Worm (Caenorhabditis elegans) whole organism, dauer: Measurements from ENCODE around the gene Y59A8B.24.
"Not testable (repeated sequence)": the region's sequence is repeated elsewhere in the genome, so short reads cannot be mapped to it uniquely, and the experiment has no call there.

Source experiments
- unc-62 ChIP-seq: sonication (generic microtip); optimal IDR thresholded peaks from 2 replicates; lab custom pipeline; 2017; ENCODE audit warnings: missing biosample characterization, missing genetic modification reagents, missing genetic modification characterization

Gene Y59A8B.24

ce11 chrV:17951172-17951999 is at the start of gene Y59A8B.24:
Gene Y59A8B.24, plus strand, starts transcription at chrV:17951949.
- no peak for TF ChIP-seq unc-62 (GFP tag; lab: Kevin White, UChicago)

- not testable (repeated sequence) for TF ChIP-seq unc-62 (GFP tag; lab: Kevin White, UChicago)
These were observed 47.9 kb upstream of the Y59A8B.24 start, which contains the start of gene C06H5.14 for ce11 chrV:17903829-17904228. Gene C06H5.14, plus strand, starts transcription at chrV:17904129.

ce11 chrV:17905765-17906164 is 46.0 kb upstream of the Y59A8B.24 start:
- no peak for TF ChIP-seq unc-62 (GFP tag; lab: Kevin White, UChicago)

ce11 chrV:17910019-17910418 is 41.7 kb upstream of the Y59A8B.24 start, which contains the start of gene dcar-1:
Gene dcar-1, plus strand, starts transcription at chrV:17910319.
- no peak for TF ChIP-seq unc-62 (GFP tag; lab: Kevin White, UChicago)

ce11 chrV:17918726-17919125 is 33.0 kb upstream of the Y59A8B.24 start, which contains the start of gene C06H5.8:
Gene C06H5.8, plus strand, starts transcription at chrV:17919026.
- TF ChIP-seq unc-62 (GFP tag; lab: Kevin White, UChicago) = no peak

- no peak for TF ChIP-seq unc-62 (GFP tag; lab: Kevin White, UChicago)
These were observed 30.3 kb upstream of the Y59A8B.24 start, which contains the start of gene E01B7.2 for ce11 chrV:17921423-17921822. Gene E01B7.2, plus strand, starts transcription at chrV:17921772.

ce11 chrV:17924095-17925000 is 27.4 kb upstream of the Y59A8B.24 start, which contains the start of gene usp-50:
Gene usp-50, plus strand, starts transcription at chrV:17924916.
- not testable (repeated sequence) for TF ChIP-seq unc-62 (GFP tag; lab: Kevin White, UChicago)

ce11 chrV:17928128-17928527 is 23.6 kb upstream of the Y59A8B.24 start:
- TF ChIP-seq unc-62 (GFP tag; lab: Kevin White, UChicago) = no peak

- no peak for TF ChIP-seq unc-62 (GFP tag; lab: Kevin White, UChicago)
These were observed 20.0 kb upstream of the Y59A8B.24 start for ce11 chrV:17931795-17932194.

ce11 chrV:17935857-17936256 is 15.9 kb upstream of the Y59A8B.24 start:
- no peak for TF ChIP-seq unc-62 (GFP tag; lab: Kevin White, UChicago)

ce11 chrV:17938978-17939377 is 12.8 kb upstream of the Y59A8B.24 start:
- TF ChIP-seq unc-62 (GFP tag; lab: Kevin White, UChicago) = no peak

ce11 chrV:17943877-17944472 is 7.8 kb upstream of the Y59A8B.24 start:
- TF ChIP-seq unc-62 (GFP tag; lab: Kevin White, UChicago) = no peak

- TF ChIP-seq unc-62 (GFP tag; lab: Kevin White, UChicago) = no peak
These were observed 6.8 kb upstream of the Y59A8B.24 start for ce11 chrV:17944849-17945452.

- TF ChIP-seq unc-62 (GFP tag; lab: Kevin White, UChicago) = no peak
These were observed 6.3 kb upstream of the Y59A8B.24 start for ce11 chrV:17945460-17945859.

ce11 chrV:17947266-17947665 is 4.5 kb upstream of the Y59A8B.24 start:
- no peak for TF ChIP-seq unc-62 (GFP tag; lab: Kevin White, UChicago)
